Worm (Caenorhabditis elegans) whole organism, L2 larva: ENCODE results near the gene K09B3.1.

Source experiments
- ZK546.5 ChIP-seq: sonication (generic microtip); optimal IDR thresholded peaks from 2 replicates; lab custom pipeline; 2017; ENCODE audit warnings: missing biosample characterization, missing genetic modification characterization
- alr-1 ChIP-seq: fragments of 150-350 bp; optimal IDR thresholded peaks from 2 replicates; lab custom pipeline; 2014; ENCODE audit warnings: missing biosample characterization, missing genetic modification characterization
- ama-1 ChIP-seq: fragments of 150-350 bp; optimal IDR thresholded peaks from 2 replicates; lab custom pipeline; 2018; ENCODE audit warnings: inconsistent platforms
- ceh-82 ChIP-seq: fragments of 150-350 bp; optimal IDR thresholded peaks from 2 replicates; lab custom pipeline; 2014; ENCODE audit warnings: missing biosample characterization, missing genetic modification characterization
- elt-3 ChIP-seq: sonication (generic microtip); optimal IDR thresholded peaks from 2 replicates; lab custom pipeline; 2017; ENCODE audit warnings: missing biosample characterization, missing genetic modification characterization
- lin-13 ChIP-seq: fragments of 150-350 bp; optimal IDR thresholded peaks from 2 replicates; lab custom pipeline; 2014; ENCODE audit warnings: missing biosample characterization, missing genetic modification reagents, missing genetic modification characterization
- lin-39 ChIP-seq: fragments of 150-350 bp; optimal IDR thresholded peaks from 2 replicates; lab custom pipeline; 2014; ENCODE audit warnings: missing biosample characterization, missing genetic modification reagents, missing genetic modification characterization
- lsy-2 ChIP-seq, 2 experiments: fragments of 150-350 bp in 1 of 2; sonication (generic microtip) in 1 of 2; optimal IDR thresholded peaks; 2 replicates each; lab custom pipeline; 2014 to 2017; ENCODE audit warnings: missing biosample characterization in 2 of 2, missing genetic modification characterization in 2 of 2
- nhr-237 ChIP-seq: fragments of 150-350 bp; optimal IDR thresholded peaks from 2 replicates; lab custom pipeline; 2014; ENCODE audit warnings: missing biosample characterization, missing genetic modification characterization
- nhr-77 ChIP-seq: fragments of 150-350 bp; optimal IDR thresholded peaks from 2 replicates; lab custom pipeline; 2014; ENCODE audit warnings: missing biosample characterization, missing genetic modification characterization
- unc-62 ChIP-seq: fragments of 150-350 bp; optimal IDR thresholded peaks from 2 replicates; lab custom pipeline; 2014; ENCODE audit warnings: missing biosample characterization, missing genetic modification reagents, missing genetic modification characterization

DNA sequence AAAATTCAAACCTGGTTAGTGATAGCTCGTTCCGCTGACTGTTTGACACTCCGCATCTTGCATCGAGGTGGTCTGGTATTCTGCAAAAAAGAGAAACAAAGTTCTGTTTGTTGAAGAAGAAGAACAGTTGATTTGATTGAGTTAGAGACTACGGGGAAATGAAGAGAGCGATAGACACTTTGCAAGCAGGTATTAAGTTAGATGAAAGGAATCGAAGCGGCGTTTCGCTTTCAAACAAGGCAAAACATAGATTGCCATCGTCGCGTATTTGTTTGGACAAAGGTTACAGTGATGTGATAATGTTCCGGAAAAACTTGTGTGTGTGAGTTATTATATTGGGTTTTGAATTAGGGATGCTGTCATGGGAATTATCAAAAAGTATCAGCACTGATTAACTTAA, 22.7 kb downstream of the K09B3.1 start:
- TF ChIP-seq unc-62 (GFP tag; lab: Kevin White, UChicago): no peak
- TF ChIP-seq nhr-237 (tag; lab: Kevin White, UChicago): no peak
- TF ChIP-seq elt-3 (tag; lab: Kevin White, UChicago): no peak
- TF ChIP-seq lin-13 (GFP tag; lab: Kevin White, UChicago): no peak
- no peak for TF ChIP-seq lin-39
- no peak for TF ChIP-seq ZK546.5 (tag; lab: Kevin White, UChicago)
- no peak for TF ChIP-seq lsy-2 (tag; optimal IDR thresholded peaks at IDR 0.05; lab: Kevin White, UChicago)
- no peak for TF ChIP-seq nhr-77 (tag; lab: Kevin White, UChicago)
- TF ChIP-seq alr-1 (tag; lab: Kevin White, UChicago): no peak
- no peak for TF ChIP-seq ama-1 (lab: Kevin White, UChicago)
- TF ChIP-seq ceh-82 (tag; lab: Kevin White, UChicago): no peak
